Fruit fly (Drosophila melanogaster): ENCODE measurements around the gene CG15578.

Gene CG15578

dm6 chrX:4264319-4264718, 13.4 kb downstream of the CG15578 start (continued):
- TF ChIP-seq CG10631 (GFP tag; optimal IDR thresholded peaks at IDR 0.05) (peak; percentile 16), CG3919 (GFP tag; optimal IDR thresholded peaks at IDR 0.05) (peak; percentile 30), Hr39 (GFP tag; optimal IDR thresholded peaks at IDR 0.05) (no peak), acj6 (GFP tag; optimal IDR thresholded peaks at IDR 0.05) (peak; percentile 29), CG6163 (GFP tag; IDR thresholded peaks at IDR 0.05) (peak; percentile 71; the same call in 2 of the 3 replicates), eg (GFP tag; IDR thresholded peaks at IDR 0.05) (peak; percentile 81), esn (GFP tag; optimal IDR thresholded peaks at IDR 0.05) (no peak), CG8119 (GFP tag; IDR thresholded peaks at IDR 0.05) (peak; percentile 60; the same call in 1 of the 3 replicates), Sox102F (GFP tag; optimal IDR thresholded peaks at IDR 0.05) (no peak), Eip78C (GFP tag) (peak; percentile 80), CG9139 (GFP tag; optimal IDR thresholded peaks at IDR 0.05) (no peak), Gug (GFP tag; IDR thresholded peaks at IDR 0.05) (peak; percentile 58; the same call in 1 of the 2 replicates), OdsH (GFP tag; optimal IDR thresholded peaks at IDR 0.05) (peak; percentile 49)

- peak; percentile 30 for TF ChIP-seq CG10631 (GFP tag; optimal IDR thresholded peaks at IDR 0.05)
- peak; percentile 36 for TF ChIP-seq topi (GFP tag; optimal IDR thresholded peaks at IDR 0.05)
- peak; percentile 39 for TF ChIP-seq CG7368 (GFP tag; optimal IDR thresholded peaks at IDR 0.05)
- peak; percentile 27 for TF ChIP-seq acj6 (GFP tag; optimal IDR thresholded peaks at IDR 0.05)
- TF ChIP-seq vri (GFP tag; optimal IDR thresholded peaks at IDR 0.05): no peak
- no peak for TF ChIP-seq fkh (GFP tag; optimal IDR thresholded peaks at IDR 0.05)
- no peak for TF ChIP-seq Ets21C (GFP tag; optimal IDR thresholded peaks at IDR 0.05)
- TF ChIP-seq esn (GFP tag; optimal IDR thresholded peaks at IDR 0.05): peak; percentile 36
- peak; percentile 68 for TF ChIP-seq Eip78C (GFP tag)
- TF ChIP-seq Sox15 (GFP tag; optimal IDR thresholded peaks at IDR 0.05): peak; percentile 14
- no peak for TF ChIP-seq CG11762 (GFP tag; optimal IDR thresholded peaks at IDR 0.05; ENCODE audit: insufficient read depth)
- peak; percentile 62; the same call in 2 of the 3 replicates for TF ChIP-seq eg (GFP tag; IDR thresholded peaks at IDR 0.05)
- peak; percentile 55 for TF ChIP-seq dsx (GFP tag; optimal IDR thresholded peaks at IDR 0.05; ENCODE audit: poor library complexity, severe bottlenecking)
- TF ChIP-seq Sox14 (GFP tag; optimal IDR thresholded peaks at IDR 0.05): peak; percentile 10
- TF ChIP-seq CG1621 (tag; optimal IDR thresholded peaks at IDR 0.05): peak; percentile 39
- TF ChIP-seq net (GFP tag; optimal IDR thresholded peaks at IDR 0.05): peak; percentile 17
- no peak for TF ChIP-seq Lpt (GFP tag; optimal IDR thresholded peaks at IDR 0.05)
- peak; percentile 36 for TF ChIP-seq Smox (GFP tag; optimal IDR thresholded peaks at IDR 0.05)
- TF ChIP-seq CG9139 (GFP tag; optimal IDR thresholded peaks at IDR 0.05): no peak
- TF ChIP-seq lz (GFP tag; optimal IDR thresholded peaks at IDR 0.05): peak; percentile 45
- TF ChIP-seq dac (GFP tag; optimal IDR thresholded peaks at IDR 0.05): no peak
- TF ChIP-seq Hr39 (GFP tag; optimal IDR thresholded peaks at IDR 0.05): peak; percentile 55
- peak; percentile 12 for TF ChIP-seq spab (GFP tag; optimal IDR thresholded peaks at IDR 0.05)
- TF ChIP-seq Hr4 (GFP tag; optimal IDR thresholded peaks at IDR 0.05): peak; percentile 45
- peak; percentile 52 for TF ChIP-seq CG3919 (GFP tag; optimal IDR thresholded peaks at IDR 0.05)
- TF ChIP-seq Sox102F (GFP tag; optimal IDR thresholded peaks at IDR 0.05): peak; percentile 20
- peak; percentile 47 for TF ChIP-seq cyc (GFP tag; optimal IDR thresholded peaks at IDR 0.05)
- 0 out of 2 replicates have a peak, but pooled peaks have one; percentile 24 for TF ChIP-seq Gug (GFP tag; IDR thresholded peaks at IDR 0.05)
- TF ChIP-seq CG11294 (GFP tag; IDR thresholded peaks at IDR 0.05): no peak
- TF ChIP-seq Eip93F (GFP tag; optimal IDR thresholded peaks at IDR 0.05): no peak
- TF ChIP-seq fd85E (GFP tag; optimal IDR thresholded peaks at IDR 0.05): no peak
- TF ChIP-seq CG16779 (tag; optimal IDR thresholded peaks at IDR 0.05): no peak
- peak; percentile 47 for TF ChIP-seq CG31627 (GFP tag; optimal IDR thresholded peaks at IDR 0.05)
- TF ChIP-seq CG6792 (GFP tag; optimal IDR thresholded peaks at IDR 0.05): peak; percentile 34
- TF ChIP-seq CG4318 (GFP tag; optimal IDR thresholded peaks at IDR 0.05): peak; percentile 46
- peak; percentile 8 for TF ChIP-seq CG34406 (GFP tag; optimal IDR thresholded peaks at IDR 0.05)
- TF ChIP-seq Met (GFP tag; optimal IDR thresholded peaks at IDR 0.05): peak; percentile 26
- no peak for TF ChIP-seq CG6276 (GFP tag; optimal IDR thresholded peaks at IDR 0.05)
- TF ChIP-seq fd59A (GFP tag; optimal IDR thresholded peaks at IDR 0.05): no peak
- no peak for TF ChIP-seq CG8319 (GFP tag; optimal IDR thresholded peaks at IDR 0.05)
- peak; percentile 22 for TF ChIP-seq Eip75B (GFP tag; optimal IDR thresholded peaks at IDR 0.05)
- TF ChIP-seq Blimp-1 (GFP tag; optimal IDR thresholded peaks at IDR 0.05): no peak
- TF ChIP-seq pdm3 (GFP tag; optimal IDR thresholded peaks at IDR 0.05): peak; percentile 38
- TF ChIP-seq CG10669 (GFP tag; optimal IDR thresholded peaks at IDR 0.05): peak; percentile 43
- TF ChIP-seq svp (GFP tag): peak; percentile 66
- TF ChIP-seq CG3032 (tag; optimal IDR thresholded peaks at IDR 0.05): peak; percentile 39
Measured at dm6 chrX:4262661-4263060, 15.1 kb downstream of the CG15578 start.
